Fruit fly (Drosophila melanogaster) whole organism, embryonic: Measurements from ENCODE around the gene CG8892.

Experiments used
- BEAF-32 ChIP-seq: fragments of 200-800 bp; sonication (Bioruptor generic); optimal IDR thresholded peaks from 3 replicates; lab custom pipeline; 2017; ENCODE audit warnings: missing biosample characterization, missing genetic modification characterization, mild to moderate bottlenecking, moderate library complexity, missing genetic modification reagents
- CG11560 ChIP-seq: fragments of 200-800 bp; sonication (Bioruptor generic); IDR thresholded peaks from 3 replicates; pipeline ENCODE4 v1.3.6; 2022; ENCODE audit warnings: missing biosample characterization, missing genetic modification characterization
- CG12104 ChIP-seq: fragments of 200-800 bp; sonication (Bioruptor generic); optimal IDR thresholded peaks from 3 replicates; lab custom pipeline; 2016; ENCODE audit warnings: missing biosample characterization, missing genetic modification characterization
- CG12391 ChIP-seq: fragments of 200-800 bp; sonication (Bioruptor generic); optimal IDR thresholded peaks from 3 replicates; lab custom pipeline; 2018; ENCODE audit warnings: missing biosample characterization, mild to moderate bottlenecking, missing genetic modification characterization, moderate library complexity
- CG14860 ChIP-seq: fragments of 200-800 bp; sonication (Bioruptor generic); IDR thresholded peaks from 3 replicates; pipeline ENCODE4 v1.3.6; 2022; ENCODE audit warnings: missing biosample characterization, missing genetic modification characterization; ENCODE audit not compliant: partially characterized antibody
- CG17359 ChIP-seq: fragments of 200-800 bp; sonication (Bioruptor generic); optimal IDR thresholded peaks from 3 replicates; lab custom pipeline; 2018; ENCODE audit warnings: missing biosample characterization, mild to moderate bottlenecking, missing genetic modification characterization, moderate library complexity
- CG17568 ChIP-seq: fragments of 200-800 bp; sonication (Bioruptor generic); optimal IDR thresholded peaks from 2 replicates; lab custom pipeline; 2018; ENCODE audit warnings: missing biosample characterization, mild to moderate bottlenecking, missing genetic modification characterization, moderate library complexity
- CG18619 ChIP-seq: fragments of 200-800 bp; sonication (Bioruptor generic); optimal IDR thresholded peaks from 3 replicates; lab custom pipeline; 2017; ENCODE audit warnings: missing biosample characterization, mild to moderate bottlenecking, missing genetic modification characterization
- CG2202 ChIP-seq: fragments of 200-800 bp; sonication (Bioruptor generic); optimal IDR thresholded peaks from 2 replicates; lab custom pipeline; 2018; ENCODE audit warnings: missing biosample characterization, mild to moderate bottlenecking, missing genetic modification characterization
- CG6765 ChIP-seq: fragments of 200-800 bp; sonication (Bioruptor generic); optimal IDR thresholded peaks from 3 replicates; lab custom pipeline; 2017; ENCODE audit warnings: missing biosample characterization, mild to moderate bottlenecking, missing genetic modification characterization
- CoRest ChIP-seq: fragments of 200-800 bp; sonication (Bioruptor generic); optimal IDR thresholded peaks from 3 replicates; lab custom pipeline; 2018; ENCODE audit warnings: missing biosample characterization, mild to moderate bottlenecking, missing genetic modification characterization, moderate library complexity
- D19A ChIP-seq: fragments of 200-800 bp; optimal IDR thresholded peaks from 3 replicates; lab custom pipeline; 2019; ENCODE audit warnings: missing biosample characterization, mild to moderate bottlenecking, missing genetic modification characterization, moderate library complexity
- Dref ChIP-seq: fragments of 200-800 bp; sonication (Bioruptor generic); IDR thresholded peaks from 2 replicates; pipeline ENCODE4 v1.3.6; 2022; ENCODE audit warnings: missing biosample characterization, missing genetic modification characterization
- Ets65A ChIP-seq: fragments of 200-800 bp; sonication (Bioruptor generic); peaks from one replicate; lab custom pipeline; 2016; ENCODE audit warnings: missing biosample characterization, missing genetic modification characterization
- GATAe ChIP-seq: fragments of 200-800 bp; sonication (Bioruptor generic); conservative IDR thresholded peaks from 2 replicates; pipeline ENCODE4 v1.3.6; 2022; ENCODE audit warnings: missing biosample characterization, missing genetic modification characterization
- HHEX ChIP-seq: fragments of 200-800 bp; sonication (Bioruptor generic); optimal IDR thresholded peaks from 3 replicates; lab custom pipeline; 2017; ENCODE audit warnings: missing biosample characterization, mild to moderate bottlenecking, missing genetic modification characterization, missing genetic modification reagents
- HLH54F ChIP-seq: fragments of 200-800 bp; sonication (Bioruptor generic); optimal IDR thresholded peaks from 3 replicates; lab custom pipeline; 2016; ENCODE audit warnings: missing biosample characterization, missing genetic modification characterization
- HmgZ ChIP-seq: fragments of 200-800 bp; sonication (Bioruptor generic); optimal IDR thresholded peaks from 2 replicates; lab custom pipeline; 2018; ENCODE audit warnings: missing biosample characterization, mild to moderate bottlenecking, missing genetic modification characterization
- Hmx ChIP-seq: fragments of 200-800 bp; sonication (Bioruptor generic); optimal IDR thresholded peaks from 2 replicates; lab custom pipeline; 2016; ENCODE audit warnings: missing biosample characterization, missing genetic modification characterization
- Oli ChIP-seq: fragments of 200-800 bp; sonication (Bioruptor generic); optimal IDR thresholded peaks from 2 replicates; lab custom pipeline; 2018; ENCODE audit warnings: missing biosample characterization, mild to moderate bottlenecking, missing genetic modification characterization, moderate library complexity
- Ptx1 ChIP-seq: fragments of 200-800 bp; sonication (Bioruptor generic); IDR thresholded peaks from 2 replicates; pipeline ENCODE4 v1.3.6; 2022; ENCODE audit warnings: missing biosample characterization, missing genetic modification characterization
- Ravus ChIP-seq: fragments of 200-800 bp; sonication (Bioruptor generic); IDR thresholded peaks from 2 replicates; pipeline ENCODE4 v1.3.6; 2022; ENCODE audit warnings: missing biosample characterization, missing genetic modification characterization
- Side ChIP-seq: fragments of 200-800 bp; sonication (Bioruptor generic); optimal IDR thresholded peaks from 2 replicates; lab custom pipeline; 2016; ENCODE audit warnings: missing biosample characterization, missing genetic modification characterization
- Ssrp ChIP-seq: fragments of 200-800 bp; sonication (Bioruptor generic); optimal IDR thresholded peaks from 2 replicates; lab custom pipeline; 2018; ENCODE audit warnings: missing biosample characterization, mild to moderate bottlenecking, missing genetic modification characterization, moderate library complexity
- Trl ChIP-seq, 3 experiments: fragments of >200 bp in 2 of 3; fragments of 200-800 bp in 1 of 3; sonication (Bioruptor generic) in 1 of 3; optimal IDR thresholded peaks; 2 replicates in 1 of 3; 3 replicates in 2 of 3; lab custom pipeline; 2016 to 2017; ENCODE audit warnings: missing biosample characterization in 1 of 3, missing genetic modification characterization in 1 of 3
- YL-1 ChIP-seq: fragments of 200-800 bp; sonication (Bioruptor generic); optimal IDR thresholded peaks from 3 replicates; lab custom pipeline; 2017; ENCODE audit warnings: missing biosample characterization, mild to moderate bottlenecking, missing genetic modification characterization
- bcd ChIP-seq: fragments of 200-800 bp; sonication (Bioruptor generic); optimal IDR thresholded peaks from 2 replicates; lab custom pipeline; 2017; ENCODE audit warnings: missing biosample characterization, mild to moderate bottlenecking, missing genetic modification characterization
- bowl ChIP-seq: fragments of 200-800 bp; sonication (Bioruptor generic); IDR thresholded peaks from 2 replicates; pipeline ENCODE4 v1.3.6; 2022; ENCODE audit warnings: missing biosample characterization, missing genetic modification characterization
- crc ChIP-seq: fragments of 200-800 bp; sonication (Bioruptor generic); optimal IDR thresholded peaks from 2 replicates; lab custom pipeline; 2016; ENCODE audit warnings: missing biosample characterization, missing genetic modification characterization
- crol ChIP-seq: fragments of 200-800 bp; sonication (Bioruptor generic); IDR thresholded peaks from 2 replicates; pipeline ENCODE4 v1.3.6; 2022; ENCODE audit warnings: missing biosample characterization, missing genetic modification characterization
- dm ChIP-seq: fragments of 200-800 bp; sonication (Bioruptor generic); optimal IDR thresholded peaks from 3 replicates; lab custom pipeline; 2016; ENCODE audit warnings: missing biosample characterization, missing genetic modification characterization
- eve ChIP-seq, 2 experiments: fragments of >200 bp; optimal IDR thresholded peaks; 2 replicates each; lab custom pipeline; 2017; ENCODE audit warnings: missing biosample characterization in 2 of 2, missing genetic modification characterization in 2 of 2
- exex ChIP-seq: fragments of 200-800 bp; sonication (Bioruptor generic); optimal IDR thresholded peaks from 4 replicates; lab custom pipeline; 2018; ENCODE audit warnings: missing biosample characterization, mild to moderate bottlenecking, missing genetic modification characterization, moderate library complexity
- fd102C ChIP-seq: fragments of 200-800 bp; sonication (Bioruptor generic); optimal IDR thresholded peaks from 2 replicates; lab custom pipeline; 2018; ENCODE audit warnings: missing biosample characterization, mild to moderate bottlenecking, missing genetic modification characterization, moderate library complexity
- gcm ChIP-seq: fragments of 200-800 bp; sonication (Bioruptor generic); optimal IDR thresholded peaks from 2 replicates; lab custom pipeline; 2019; ENCODE audit warnings: missing biosample characterization, mild to moderate bottlenecking, missing genetic modification characterization, moderate library complexity
- grn ChIP-seq: fragments of 200-800 bp; sonication (Bioruptor generic); optimal IDR thresholded peaks from 3 replicates; lab custom pipeline; 2017; ENCODE audit warnings: missing biosample characterization, missing genetic modification characterization
- gsb ChIP-seq: fragments of 200-800 bp; sonication (Bioruptor generic); IDR thresholded peaks from 2 replicates; pipeline ENCODE4 v1.3.6; 2022; ENCODE audit warnings: missing biosample characterization, missing genetic modification characterization
- her ChIP-seq: fragments of 200-800 bp; sonication (Bioruptor generic); optimal IDR thresholded peaks from 2 replicates; lab custom pipeline; 2016; ENCODE audit warnings: missing biosample characterization, missing genetic modification characterization
- hth ChIP-seq: fragments of >200 bp; optimal IDR thresholded peaks from 2 replicates; lab custom pipeline; 2017; ENCODE audit warnings: inconsistent platforms
- lab ChIP-seq: fragments of 200-800 bp; sonication (Bioruptor generic); optimal IDR thresholded peaks from 3 replicates; lab custom pipeline; 2017; ENCODE audit warnings: missing biosample characterization, missing genetic modification characterization, mild to moderate bottlenecking, moderate library complexity, missing genetic modification reagents
- luna ChIP-seq: fragments of 200-800 bp; sonication (Bioruptor generic); optimal IDR thresholded peaks from 2 replicates; lab custom pipeline; 2016; ENCODE audit warnings: missing biosample characterization, missing genetic modification characterization
- mirr ChIP-seq: fragments of 200-800 bp; sonication (Bioruptor generic); optimal IDR thresholded peaks from 3 replicates; lab custom pipeline; 2018; ENCODE audit warnings: missing biosample characterization, mild to moderate bottlenecking, missing genetic modification characterization
- p53 ChIP-seq: fragments of 200-800 bp; sonication (Bioruptor generic); optimal IDR thresholded peaks from 2 replicates; lab custom pipeline; 2016; ENCODE audit warnings: missing biosample characterization, missing genetic modification characterization
- pros ChIP-seq: fragments of 200-800 bp; sonication (Bioruptor generic); optimal IDR thresholded peaks from 3 replicates; lab custom pipeline; 2019; ENCODE audit warnings: missing biosample characterization, mild to moderate bottlenecking, missing genetic modification characterization, moderate library complexity
- ranshi ChIP-seq: fragments of 200-800 bp; sonication (Bioruptor generic); IDR thresholded peaks from 2 replicates; pipeline ENCODE4 v1.3.6; 2022; ENCODE audit warnings: missing biosample characterization, missing genetic modification characterization
- sd ChIP-seq: fragments of 200-800 bp; sonication (Bioruptor generic); optimal IDR thresholded peaks from 3 replicates; lab custom pipeline; 2018; ENCODE audit warnings: missing biosample characterization, mild to moderate bottlenecking, missing genetic modification characterization, moderate library complexity
- sqz ChIP-seq: fragments of 200-800 bp; sonication (Bioruptor generic); optimal IDR thresholded peaks from 3 replicates; lab custom pipeline; 2018; ENCODE audit warnings: missing biosample characterization, mild to moderate bottlenecking, missing genetic modification characterization
- sug ChIP-seq: fragments of 200-800 bp; optimal IDR thresholded peaks from 2 replicates; lab custom pipeline; 2019; ENCODE audit warnings: missing biosample characterization, mild to moderate bottlenecking, missing genetic modification characterization, moderate library complexity
- tgo ChIP-seq: fragments of 200-800 bp; sonication (Bioruptor generic); IDR thresholded peaks from 3 replicates; pipeline ENCODE4 v1.3.6; 2022; ENCODE audit warnings: missing biosample characterization, missing genetic modification characterization
- twi ChIP-seq: fragments of 200-800 bp; optimal IDR thresholded peaks from 2 replicates; lab custom pipeline; 2019; ENCODE audit warnings: missing biosample characterization, mild to moderate bottlenecking, missing genetic modification characterization, moderate library complexity

CG8892 gene

DNA sequence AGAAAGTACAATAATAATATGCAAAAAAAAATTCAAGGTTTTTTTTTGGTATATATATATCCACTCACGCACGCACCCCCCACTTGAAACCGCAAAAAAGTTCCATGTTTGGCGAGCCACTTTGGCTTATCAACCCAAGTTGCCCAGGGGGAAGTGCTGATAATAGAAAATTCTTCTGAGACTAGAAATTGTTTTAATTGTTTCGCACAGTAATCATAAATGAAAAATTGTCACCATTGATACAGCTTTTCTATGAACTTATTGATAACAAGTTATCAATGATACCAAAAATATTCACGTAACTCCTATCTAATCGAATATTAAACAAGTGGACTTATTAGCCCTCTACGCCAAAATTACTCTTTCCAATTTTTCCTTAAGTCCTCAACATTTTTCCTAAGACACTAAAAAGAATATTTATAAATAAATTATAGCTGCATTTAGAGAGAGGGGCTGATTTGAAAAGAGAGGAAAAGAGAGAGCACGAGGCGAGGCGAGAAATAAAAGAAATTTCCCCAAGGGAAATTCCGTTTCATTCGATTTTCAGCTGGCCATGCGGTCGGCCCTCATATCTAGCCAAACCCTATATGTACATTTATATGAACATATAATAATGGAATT lies 17.3 kb upstream of the CG8892 start:
- TF ChIP-seq Trl (optimal IDR thresholded peaks at IDR 0.05; lab: Kevin White, UChicago) (peak; percentile 23 to 55), Trl (GFP tag; optimal IDR thresholded peaks at IDR 0.05; lab: Kevin White, UChicago) (no peak), exex (tag; lab: Kevin White, UChicago) (peak; percentile 95), mirr (GFP tag; lab: Kevin White, UChicago) (peak; percentile 47), pros (GFP tag; lab: Kevin White, UChicago) (peak; percentile 51), CG14860 (no peak), HHEX (GFP tag; lab: Kevin White, UChicago) (no peak), eve (GFP tag; optimal IDR thresholded peaks at IDR 0.05; lab: Kevin White, UChicago) (peak in 1 of 2 experiments; percentile 37), D19A (tag; lab: Kevin White, UChicago) (peak; percentile 86), gcm (peak; percentile 46), crol (GFP tag; lab: Robert Waterston, UW) (no peak), sug (tag; lab: Kevin White, UChicago) (peak; percentile 40), GATAe (GFP tag; lab: Robert Waterston, UW) (0 out of 2 replicates have a peak, but pooled peaks have one; percentile 29), sd (peak; percentile 63)
- TF ChIP-seq, all 482 proteins: peak for 10

DNA sequence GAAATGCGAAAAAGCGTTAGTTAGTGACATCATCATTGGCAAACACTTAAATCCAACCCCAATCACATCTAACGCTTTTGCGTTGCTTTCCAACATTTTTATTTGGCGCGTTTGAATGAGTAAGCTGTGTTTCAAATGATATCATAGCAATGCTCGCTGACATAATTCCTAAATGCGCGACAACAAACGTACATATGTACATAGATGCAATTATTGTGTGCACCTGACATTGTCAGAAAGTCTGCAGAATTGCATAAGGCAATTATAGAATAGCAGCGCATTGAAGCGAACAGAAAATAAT lies 16.8 kb upstream of the CG8892 start:
- no peak for TF ChIP-seq luna
- TF ChIP-seq BEAF-32: peak; percentile 19
- no peak for TF ChIP-seq bowl
- no peak for TF ChIP-seq CG12104
- peak; percentile 80 for TF ChIP-seq Ets65A (GFP tag; lab: Kevin White, UChicago)
- TF ChIP-seq grn (GFP tag; lab: Kevin White, UChicago): no peak
- TF ChIP-seq CG12391 (tag; lab: Kevin White, UChicago): no peak
- no peak for TF ChIP-seq YL-1 (GFP tag; lab: Kevin White, UChicago)
- TF ChIP-seq Ssrp (tag; lab: Kevin White, UChicago): peak; percentile 14
- no peak for TF ChIP-seq GATAe (GFP tag; lab: Robert Waterston, UW)
- TF ChIP-seq CG18619: no peak
- no peak for TF ChIP-seq Ravus
- TF ChIP-seq HLH54F (GFP tag; lab: Kevin White, UChicago): no peak
- no peak for TF ChIP-seq her (GFP tag; lab: Kevin White, UChicago)
- no peak for TF ChIP-seq Hmx (GFP tag; lab: Kevin White, UChicago)
- TF ChIP-seq CG6765 (GFP tag; lab: Kevin White, UChicago): no peak
- no peak for TF ChIP-seq crc (GFP tag; lab: Kevin White, UChicago)
- no peak for TF ChIP-seq CG17568
- no peak for TF ChIP-seq ranshi (GFP tag; lab: Robert Waterston, UW)
- TF ChIP-seq Oli: no peak
- TF ChIP-seq dm (GFP tag; lab: Kevin White, UChicago): no peak
- no peak for TF ChIP-seq Side
- TF ChIP-seq Dref (GFP tag; lab: Robert Waterston, UW): no peak
- no peak for TF ChIP-seq twi
- 0 out of 2 replicates have a peak, but pooled peaks have one; percentile 5 for TF ChIP-seq Ptx1 (GFP tag; lab: Robert Waterston, UW)
- TF ChIP-seq hth (lab: Kevin White, UChicago): no peak
- TF ChIP-seq CoRest (tag; lab: Kevin White, UChicago): no peak
- TF ChIP-seq HmgZ (tag; lab: Kevin White, UChicago): no peak
- TF ChIP-seq sqz (GFP tag; lab: Kevin White, UChicago): no peak
- TF ChIP-seq CG17359 (tag; lab: Kevin White, UChicago): no peak
- TF ChIP-seq p53 (GFP tag; lab: Kevin White, UChicago): no peak
- TF ChIP-seq CG11560 (tag; lab: Robert Waterston, UW): no peak
- TF ChIP-seq fd102C: no peak
- TF ChIP-seq gsb (GFP tag; lab: Robert Waterston, UW): no peak
- TF ChIP-seq tgo (GFP tag; lab: Robert Waterston, UW): no peak
- TF ChIP-seq bcd (GFP tag; lab: Kevin White, UChicago): no peak
- TF ChIP-seq lab: no peak
- no peak for TF ChIP-seq CG2202 (tag; lab: Kevin White, UChicago)
